Worm (Caenorhabditis elegans): ENCODE results near the gene C29E4.10.

C29E4.10 gene

DNA sequence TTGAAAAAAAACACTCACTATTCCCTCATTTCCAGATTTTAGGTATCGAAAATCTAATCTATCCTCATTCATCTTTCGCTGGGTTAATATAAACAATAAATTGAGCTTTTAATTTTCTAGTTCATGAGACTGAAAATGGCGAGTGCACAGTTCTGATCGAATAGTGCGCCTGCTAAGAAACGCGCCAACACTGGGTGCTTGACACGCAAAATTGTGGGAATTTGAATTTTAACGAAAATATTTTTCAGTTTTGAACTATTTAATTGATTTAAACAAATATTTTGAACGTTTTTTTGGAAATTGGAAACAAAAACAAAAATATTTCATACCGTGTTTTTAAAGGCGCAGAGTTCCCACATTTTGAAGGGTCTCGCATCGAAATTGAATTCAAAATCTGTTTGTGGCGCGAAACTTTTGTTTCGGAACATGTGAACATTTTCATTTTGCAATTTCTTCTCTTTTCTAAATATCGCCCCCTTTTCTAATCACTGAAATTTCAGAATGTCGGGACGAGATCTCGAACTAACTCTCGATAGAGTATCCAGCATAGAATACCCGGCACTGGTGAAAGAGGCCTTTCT, 9.0 kb upstream of the C29E4.10 start, which contains the start of the genes C29E4.13 and npp-15 (continued):
- TF ChIP-seq D2030.7 (GFP tag; IDR thresholded peaks at IDR 0.05) (peak; percentile 50), hmg-1.2 (GFP tag; IDR thresholded peaks at IDR 0.05) (no peak), F55B11.4 (tag; optimal IDR thresholded peaks at IDR 0.05; ENCODE audit: borderline replicate concordance, insufficient read depth) (no peak), lin-35 (GFP tag; optimal IDR thresholded peaks at IDR 0.05) (no peak), zim-3 (tag; optimal IDR thresholded peaks at IDR 0.05) (no peak), B0336.3 (GFP tag; IDR thresholded peaks at IDR 0.05) (no peak), him-1 (tag; optimal IDR thresholded peaks at IDR 0.05) (no peak), die-1 (tag; optimal IDR thresholded peaks at IDR 0.05) (no peak), tlf-1 (GFP tag; optimal IDR thresholded peaks at IDR 0.05) (no peak), cebp-2 (GFP tag; IDR thresholded peaks at IDR 0.05) (no peak), nfya-2 (GFP tag; IDR thresholded peaks at IDR 0.05) (no peak), K12H6.12 (tag; optimal IDR thresholded peaks at IDR 0.05) (no peak), Y95B8A.8 (GFP tag; IDR thresholded peaks at IDR 0.05) (no peak), athp-1 (tag; optimal IDR thresholded peaks at IDR 0.05) (no peak), F57A8.1 (GFP tag; optimal IDR thresholded peaks at IDR 0.05) (no peak), ekl-4 (GFP tag; IDR thresholded peaks at IDR 0.05) (no peak), lag-1 (GFP tag; IDR thresholded peaks at IDR 0.05) (no peak), pha-4 (tag; optimal IDR thresholded peaks at IDR 0.05) (no peak), ceh-40 (GFP tag; IDR thresholded peaks at IDR 0.05) (no peak), lin-54 (GFP tag; optimal IDR thresholded peaks at IDR 0.05) (peak; percentile 55), gei-17 (GFP tag; optimal IDR thresholded peaks at IDR 0.05) (no peak), hlh-12 (tag; optimal IDR thresholded peaks at IDR 0.05) (no peak), F10E7.11 (tag; optimal IDR thresholded peaks at IDR 0.05) (no peak), chd-7 (tag; optimal IDR thresholded peaks at IDR 0.05) (no peak), madf-8 (GFP tag; conservative IDR thresholded peaks at IDR 0.05) (peak; percentile 55), snpc-1.1 (tag; optimal IDR thresholded peaks at IDR 0.05; ENCODE audit: insufficient read depth) (no peak), xnd-1 (tag; optimal IDR thresholded peaks at IDR 0.05) (peak; percentile 60), madf-10 (tag; optimal IDR thresholded peaks at IDR 0.05) (no peak), F49E8.2 (tag; optimal IDR thresholded peaks at IDR 0.05; ENCODE audit: insufficient read depth) (no peak), nhr-179 (tag; optimal IDR thresholded peaks at IDR 0.05) (no peak), attf-3 (GFP tag; conservative IDR thresholded peaks at IDR 0.05) (peak; percentile 53; the same call in 1 of the 2 replicates), madf-3 (GFP tag; IDR thresholded peaks at IDR 0.05) (no peak), snpc-3.4 (tag; optimal IDR thresholded peaks at IDR 0.05) (no peak), let-526 (GFP tag; IDR thresholded peaks at IDR 0.05) (no peak), rcor-1 (GFP tag; IDR thresholded peaks at IDR 0.05) (no peak), mcd-1 (GFP tag; IDR thresholded peaks at IDR 0.05) (no peak), nfya-1 (tag; optimal IDR thresholded peaks at IDR 0.05; ENCODE audit: borderline replicate concordance, insufficient read depth) (no peak), T26A5.8 (tag; optimal IDR thresholded peaks at IDR 0.05) (no peak), madf-6 (GFP tag; IDR thresholded peaks at IDR 0.05) (peak; percentile 80), unc-130 (GFP tag; optimal IDR thresholded peaks at IDR 0.05) (peak; percentile 9), C17E4.6 (GFP tag; IDR thresholded peaks at IDR 0.05) (no peak), egrh-3 (GFP tag; IDR thresholded peaks at IDR 0.05) (no peak), attf-5 (GFP tag; optimal IDR thresholded peaks at IDR 0.05) (peak; percentile 46), ztf-18 (tag; optimal IDR thresholded peaks at IDR 0.05) (peak; percentile 90), nhr-120 (GFP tag; IDR thresholded peaks at IDR 0.05) (no peak), repo-1 (tag; optimal IDR thresholded peaks at IDR 0.05) (no peak), Y53G8AR.9 (GFP tag; conservative IDR thresholded peaks at IDR 0.05) (no peak), B0035.1 (tag; optimal IDR thresholded peaks at IDR 0.05) (no peak)
